Fruit fly (Drosophila melanogaster) Kc167 (cell line): Measurements from ENCODE around the gene CG46308.
A peak's percentile ranks its signal among the peaks of the same experiment; 100 is the strongest.

Source experiments
- Myc ChIP-seq: fragments of >200 bp; optimal IDR thresholded peaks from 2 replicates; lab custom pipeline; 2017; ENCODE audit warnings: missing external identifiers
- Sin3A ChIP-seq: fragments of >200 bp; optimal IDR thresholded peaks from 2 replicates; lab custom pipeline; 2018; ENCODE audit warnings: missing external identifiers
- h ChIP-seq: fragments of >200 bp; optimal IDR thresholded peaks from 3 replicates; lab custom pipeline; 2018; ENCODE audit warnings: missing external identifiers
- insv ChIP-seq: fragments of >200 bp; optimal IDR thresholded peaks from 3 replicates; lab custom pipeline; 2018; ENCODE audit warnings: missing external identifiers
- psq ChIP-seq: fragments of >200 bp; optimal IDR thresholded peaks from 2 replicates; lab custom pipeline; 2017; ENCODE audit warnings: missing external identifiers
- ttk ChIP-seq: sonication (Bioruptor generic); optimal IDR thresholded peaks from 2 replicates; lab custom pipeline; 2017; ENCODE audit warnings: missing external identifiers

CG46308 gene

dm6 chr2L:13458991-13459731 is 2.4 kb upstream of the CG46308 start, which contains the start of gene CG42810:
TSS of gene CG42810 (plus strand) at chr2L:13459681.
- TF ChIP-seq ttk (lab: Kevin White, UChicago) (no peak), psq (lab: Kevin White, UChicago) (no peak), h (lab: Kevin White, UChicago) (no peak), Myc (lab: Kevin White, UChicago) (no peak), Sin3A (lab: Kevin White, UChicago) (no peak), insv (lab: Kevin White, UChicago) (no peak)

dm6 chr2L:13475254-13475653 is 13.7 kb downstream of the CG46308 start:
- TF ChIP-seq Myc (lab: Kevin White, UChicago): no peak

- TF ChIP-seq h (lab: Kevin White, UChicago) (no peak), Sin3A (lab: Kevin White, UChicago) (no peak), Myc (lab: Kevin White, UChicago) (no peak), ttk (lab: Kevin White, UChicago) (no peak), insv (lab: Kevin White, UChicago) (no peak), psq (lab: Kevin White, UChicago) (no peak)
Observed at dm6 chr2L:13482258-13482657, 20.7 kb downstream of the CG46308 start.

dm6 chr2L:13497915-13498314 is 36.3 kb downstream of the CG46308 start:
- TF ChIP-seq psq (lab: Kevin White, UChicago) (no peak), insv (lab: Kevin White, UChicago) (no peak), ttk (lab: Kevin White, UChicago) (no peak), Myc (lab: Kevin White, UChicago) (no peak), h (lab: Kevin White, UChicago) (no peak)

dm6 chr2L:13500416-13500815 is 38.8 kb downstream of the CG46308 start:
- no peak for TF ChIP-seq psq (lab: Kevin White, UChicago)
- no peak for TF ChIP-seq ttk (lab: Kevin White, UChicago)
- no peak for TF ChIP-seq Myc (lab: Kevin White, UChicago)
- no peak for TF ChIP-seq insv (lab: Kevin White, UChicago)
- no peak for TF ChIP-seq h (lab: Kevin White, UChicago)
- TF ChIP-seq Sin3A (lab: Kevin White, UChicago): no peak

- TF ChIP-seq Sin3A (lab: Kevin White, UChicago): no peak
- no peak for TF ChIP-seq ttk (lab: Kevin White, UChicago)
- no peak for TF ChIP-seq Myc (lab: Kevin White, UChicago)
- TF ChIP-seq insv (lab: Kevin White, UChicago): no peak
- no peak for TF ChIP-seq h (lab: Kevin White, UChicago)
- no peak for TF ChIP-seq psq (lab: Kevin White, UChicago)
Observed at dm6 chr2L:13509533-13510240, 48.1 kb downstream of the CG46308 start.

- TF ChIP-seq psq (lab: Kevin White, UChicago) (no peak), insv (lab: Kevin White, UChicago) (no peak), Myc (lab: Kevin White, UChicago) (no peak)
Observed at dm6 chr2L:13510870-13511867, 49.6 kb downstream of the CG46308 start.

- TF ChIP-seq ttk (lab: Kevin White, UChicago): no peak
- TF ChIP-seq insv (lab: Kevin White, UChicago): no peak
- no peak for TF ChIP-seq Sin3A (lab: Kevin White, UChicago)
- TF ChIP-seq Myc (lab: Kevin White, UChicago): no peak
- no peak for TF ChIP-seq h (lab: Kevin White, UChicago)
- TF ChIP-seq psq (lab: Kevin White, UChicago): no peak
Observed at dm6 chr2L:13512182-13513032, 50.8 kb downstream of the CG46308 start.

dm6 chr2L:13513033-13513330 is 51.4 kb downstream of the CG46308 start:
- TF ChIP-seq insv (lab: Kevin White, UChicago) (peak; percentile 85), Myc (lab: Kevin White, UChicago) (no peak), Sin3A (lab: Kevin White, UChicago) (no peak), ttk (lab: Kevin White, UChicago) (no peak), psq (lab: Kevin White, UChicago) (no peak), h (lab: Kevin White, UChicago) (peak; percentile 60)
